Worm (Caenorhabditis elegans) whole organism, L3 larva: ENCODE measurements around the gene Y43F8B.11.

Experiments
- R02D3.7 ChIP-seq: fragments of 150-350 bp; optimal IDR thresholded peaks from 2 replicates; lab custom pipeline; 2014; ENCODE audit warnings: missing biosample characterization, missing genetic modification characterization
- ama-1 ChIP-seq: fragments of 150-350 bp; optimal IDR thresholded peaks from 2 replicates; lab custom pipeline; 2018
- elt-1 ChIP-seq: fragments of 150-350 bp; optimal IDR thresholded peaks from 2 replicates; lab custom pipeline; 2014; ENCODE audit warnings: missing biosample characterization, missing genetic modification characterization
- fos-1 ChIP-seq: fragments of 150-350 bp; optimal IDR thresholded peaks from 2 replicates; lab custom pipeline; 2014; ENCODE audit warnings: missing biosample characterization, missing genetic modification characterization
- lin-39 ChIP-seq: fragments of 150-350 bp; optimal IDR thresholded peaks from 2 replicates; lab custom pipeline; 2018; ENCODE audit warnings: missing biosample characterization, missing genetic modification reagents, missing genetic modification characterization
- mdl-1 ChIP-seq: fragments of 150-350 bp; optimal IDR thresholded peaks from 2 replicates; lab custom pipeline; 2014; ENCODE audit warnings: missing biosample characterization, missing genetic modification characterization
- nfya-1 ChIP-seq: sonication (generic microtip); optimal IDR thresholded peaks from 2 replicates; lab custom pipeline; 2017; ENCODE audit warnings: missing genetic modification characterization, mild to moderate bottlenecking, missing compliant biosample characterization, antibody characterized with exemption, moderate library complexity; ENCODE audit not compliant: insufficient read depth
- pqm-1 ChIP-seq: fragments of 150-350 bp; optimal IDR thresholded peaks from 2 replicates; lab custom pipeline; 2017; ENCODE audit warnings: missing biosample characterization, missing genetic modification characterization, inconsistent platforms
- tbx-2 ChIP-seq: sonication (generic microtip); optimal IDR thresholded peaks from 2 replicates; lab custom pipeline; 2016; ENCODE audit warnings: mild to moderate bottlenecking, missing genetic modification characterization, missing compliant biosample characterization
- unc-62 ChIP-seq: fragments of 150-350 bp; sonication (generic microtip); optimal IDR thresholded peaks from 4 replicates; lab custom pipeline; 2014; ENCODE audit warnings: missing biosample characterization, missing genetic modification reagents, missing genetic modification characterization
- ztf-11 ChIP-seq: fragments of 150-350 bp; optimal IDR thresholded peaks from 2 replicates; lab custom pipeline; 2014; ENCODE audit warnings: missing biosample characterization, missing genetic modification characterization

DNA sequence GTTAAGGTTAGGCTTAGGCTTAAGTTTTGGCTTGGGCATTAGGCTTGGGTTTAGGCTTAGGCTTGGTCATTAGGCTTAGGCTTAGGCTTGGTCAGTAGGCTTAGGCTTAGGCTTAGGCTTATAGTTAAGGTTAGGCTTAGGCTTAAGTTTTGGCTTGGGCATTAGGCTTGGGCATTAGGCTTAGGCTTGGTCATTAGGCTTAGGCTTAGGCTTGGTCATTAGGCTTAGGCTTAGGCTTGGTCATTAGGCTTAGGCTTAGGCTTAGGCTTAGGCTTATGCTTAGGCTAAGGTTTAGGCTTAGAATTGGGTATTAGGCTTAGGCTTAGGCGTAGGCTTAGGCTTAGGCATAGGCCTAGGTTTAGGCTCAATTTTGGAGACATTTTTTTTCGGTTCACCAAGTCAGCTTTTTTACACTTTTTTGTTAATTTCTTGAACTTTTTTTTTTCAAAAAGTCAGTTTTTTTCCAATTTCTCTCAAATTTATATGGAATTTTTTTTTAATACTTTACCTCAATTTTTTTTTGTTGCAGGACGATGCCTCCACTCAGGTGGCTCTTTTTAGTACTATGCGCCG, 32.2 kb downstream of the Y43F8B.11 start, which contains the start of gene Y43F8B.3:
- TF ChIP-seq tbx-2 (tag; lab: Kevin White, UChicago) (no peak), ama-1 (lab: Kevin White, UChicago) (no peak), fos-1 (tag; lab: Kevin White, UChicago) (no peak), lin-39 (tag; lab: Kevin White, UChicago) (no peak), ztf-11 (tag; lab: Kevin White, UChicago) (no peak), unc-62 (GFP tag; lab: Kevin White, UChicago) (no peak), mdl-1 (tag; lab: Kevin White, UChicago) (no peak), nfya-1 (tag; lab: Kevin White, UChicago) (no peak), R02D3.7 (tag; lab: Kevin White, UChicago) (no peak), pqm-1 (tag; lab: Kevin White, UChicago) (no peak), elt-1 (tag; lab: Kevin White, UChicago) (no peak)
